Worm (Caenorhabditis elegans) whole organism, L4 larva: Measurements from ENCODE around the gene srh-204.

Experiments
- ceh-28 ChIP-seq: fragments of 150-350 bp; optimal IDR thresholded peaks from 2 replicates; lab custom pipeline; 2014; ENCODE audit warnings: missing biosample characterization, missing genetic modification reagents, missing genetic modification characterization
- ceh-32 ChIP-seq: sonication (generic microtip); optimal IDR thresholded peaks from 2 replicates; lab custom pipeline; 2016; ENCODE audit warnings: mild to moderate bottlenecking, missing genetic modification characterization, missing compliant biosample characterization; ENCODE audit not compliant: poor library complexity
- daf-12 ChIP-seq: fragments of 150-350 bp; optimal IDR thresholded peaks from 2 replicates; lab custom pipeline; 2014; ENCODE audit warnings: missing biosample characterization, missing genetic modification reagents, missing genetic modification characterization
- egl-27 ChIP-seq: sonication (generic microtip); optimal IDR thresholded peaks from 3 replicates; lab custom pipeline; 2017; ENCODE audit warnings: missing biosample characterization, missing genetic modification reagents, missing genetic modification characterization
- lin-1 ChIP-seq: fragments of 200-800 bp; sonication (Bioruptor generic); IDR thresholded peaks from 2 replicates; pipeline ENCODE4 v1.3.6; 2022; ENCODE audit warnings: missing genetic modification reagents, missing genetic modification characterization, missing compliant biosample characterization
- lin-39 ChIP-seq: fragments of 150-350 bp; optimal IDR thresholded peaks from 2 replicates; lab custom pipeline; 2014; ENCODE audit warnings: missing biosample characterization, missing genetic modification reagents, missing genetic modification characterization
- madf-9 ChIP-seq: fragments of 200-800 bp; sonication (Bioruptor generic); conservative IDR thresholded peaks from 2 replicates; pipeline ENCODE4 v1.3.6; 2022; ENCODE audit warnings: missing genetic modification reagents, missing genetic modification characterization, missing compliant biosample characterization
- mdl-1 ChIP-seq, 2 experiments: fragments of 150-350 bp in 1 of 2; sonication (generic microtip) in 1 of 2; optimal IDR thresholded peaks; 2 replicates each; lab custom pipeline; 2014 to 2017; ENCODE audit warnings: missing biosample characterization in 2 of 2, missing genetic modification characterization in 2 of 2
- mes-2 ChIP-seq: sonication (generic microtip); optimal IDR thresholded peaks from 2 replicates; lab custom pipeline; 2016; ENCODE audit warnings: missing genotype, mild to moderate bottlenecking, missing genetic modification characterization, missing compliant biosample characterization; ENCODE audit not compliant: poor library complexity, severe bottlenecking
- nhr-102 ChIP-seq: sonication (generic microtip); optimal IDR thresholded peaks from 2 replicates; lab custom pipeline; 2016; ENCODE audit warnings: mild to moderate bottlenecking, missing genetic modification characterization, moderate library complexity, missing compliant biosample characterization
- nhr-11 ChIP-seq: fragments of 150-350 bp; optimal IDR thresholded peaks from 2 replicates; lab custom pipeline; 2014; ENCODE audit warnings: missing biosample characterization, missing genetic modification characterization
- nhr-76 ChIP-seq: fragments of 150-350 bp; optimal IDR thresholded peaks from 2 replicates; lab custom pipeline; 2014; ENCODE audit warnings: missing biosample characterization, missing genetic modification characterization
- unc-62 ChIP-seq, 3 experiments: fragments of 150-350 bp in 1 of 3; sonication (generic microtip); optimal IDR thresholded peaks in 2 of 3; peaks in 1 of 3; 1 replicate in 1 of 3; 2 replicates in 2 of 3; lab custom pipeline; 2014 to 2017; ENCODE audit warnings: missing biosample characterization in 3 of 3, missing genetic modification characterization in 3 of 3, missing genetic modification reagents in 3 of 3, missing genotype in 1 of 3

- TF ChIP-seq daf-12 (tag; lab: Kevin White, UChicago) (no peak), mes-2 (tag; lab: Kevin White, UChicago) (no peak), nhr-76 (tag; lab: Kevin White, UChicago) (no peak), unc-62 (GFP tag; optimal IDR thresholded peaks at IDR 0.05 in 1 of 2; lab: Kevin White, UChicago) (no peak), unc-62 (tag; optimal IDR thresholded peaks at IDR 0.05; lab: Kevin White, UChicago) (no peak), mdl-1 (tag; optimal IDR thresholded peaks at IDR 0.05; lab: Kevin White, UChicago) (no peak), nhr-11 (tag; lab: Kevin White, UChicago) (no peak), egl-27 (tag; lab: Kevin White, UChicago) (no peak), madf-9 (GFP tag; lab: Robert Waterston, UW) (no peak), ceh-28 (tag; lab: Kevin White, UChicago) (no peak), lin-39 (no peak), lin-1 (GFP tag; lab: Robert Waterston, UW) (no peak), ceh-32 (tag; lab: Kevin White, UChicago) (no peak), nhr-102 (tag; lab: Kevin White, UChicago) (no peak)
Measured at ce11 chrV:4218268-4218667, 21.9 kb downstream of the srh-204 start.
